Fruit fly (Drosophila melanogaster) S2 (cell line): ENCODE data around the gene GstD5.
A peak's percentile ranks its signal among the peaks of the same experiment; 100 is the strongest.

Source experiments
- CG8478 ChIP-seq: fragments of >200 bp; optimal IDR thresholded peaks from 2 replicates; lab custom pipeline; 2018
- CTCF ChIP-seq, 2 experiments: fragments of >200 bp; optimal IDR thresholded peaks; 2 replicates each; lab custom pipeline; 2018

GstD5 gene

DNA sequence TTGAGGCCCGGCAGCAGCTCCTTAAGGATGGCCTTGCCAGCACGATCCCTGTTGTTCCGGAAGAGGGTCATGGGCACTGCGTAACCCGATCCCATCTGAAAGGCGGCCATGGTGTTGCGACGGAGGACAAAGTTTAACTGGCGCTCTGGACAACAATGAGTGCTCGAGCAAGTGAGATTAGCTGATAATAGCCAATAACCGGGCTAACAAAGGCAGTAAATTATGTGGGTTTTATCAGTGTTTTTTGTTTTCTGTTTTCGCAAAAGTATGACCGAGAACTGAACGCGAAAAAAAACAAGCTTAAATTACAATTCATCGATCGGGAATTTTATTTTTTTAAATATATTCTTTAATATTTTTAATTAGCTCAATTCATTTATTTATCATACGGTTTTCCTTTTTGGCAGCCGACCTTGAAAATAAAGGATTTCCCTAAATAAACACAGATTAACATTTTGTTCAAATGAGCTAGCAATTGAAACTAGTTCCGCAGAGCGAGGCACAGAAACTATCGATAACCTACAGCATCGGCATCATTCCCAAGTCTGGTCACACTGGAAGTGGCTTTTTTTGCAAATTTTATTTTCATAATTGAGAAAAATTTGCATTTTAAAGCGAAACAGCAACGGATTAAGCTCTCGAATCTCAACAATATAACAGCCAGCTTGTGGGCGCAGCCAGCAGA lies 37.9 kb downstream of the GstD5 start, which contains the start of the genes Dip-C and pps:
Gene Dip-C, minus strand, starts transcription at position 486 of the 685 bp plus-strand sequence.
Gene pps, plus strand, starts transcription at position 555 of the 685 bp plus-strand sequence.
- TF ChIP-seq CTCF (optimal IDR thresholded peaks at IDR 0.05; lab: Kevin White, UChicago) (peak in 1 of 2 experiments; percentile 30), CG8478 (lab: Kevin White, UChicago) (no peak)

dm6 chr3R:12422379-12422975 lies 46.9 kb downstream of the GstD5 start, which contains the start of the genes Scgbeta and CG17202:
Scgbeta (minus strand) TSS chr3R:12422429.
CG17202 (plus strand) TSS chr3R:12422768.
- no peak for TF ChIP-seq CG8478 (lab: Kevin White, UChicago)
- peak; percentile 20 to 23 for TF ChIP-seq CTCF (optimal IDR thresholded peaks at IDR 0.05; lab: Kevin White, UChicago)

DNA sequence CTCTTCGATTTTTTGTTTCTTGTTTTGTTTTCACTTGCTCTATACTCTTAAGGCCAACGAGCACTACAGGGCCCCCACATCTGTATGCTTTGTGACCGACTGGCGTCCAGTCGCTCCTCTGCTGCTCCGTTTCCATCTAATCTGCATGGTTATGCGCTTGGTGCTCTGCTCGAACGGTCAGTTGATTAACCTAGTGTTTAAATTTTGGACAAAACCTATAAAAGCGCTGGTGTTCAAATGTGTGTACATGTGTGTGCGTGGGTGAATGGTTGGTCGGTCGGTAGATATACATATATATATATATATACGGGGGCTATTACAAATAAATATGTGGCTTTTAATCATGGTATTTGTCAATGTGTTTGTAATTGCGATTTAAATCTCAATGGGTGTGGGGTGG lies 48.5 kb downstream of the GstD5 start:
- TF ChIP-seq CTCF (optimal IDR thresholded peaks at IDR 0.05; lab: Kevin White, UChicago) (no peak), CG8478 (lab: Kevin White, UChicago) (no peak)

DNA sequence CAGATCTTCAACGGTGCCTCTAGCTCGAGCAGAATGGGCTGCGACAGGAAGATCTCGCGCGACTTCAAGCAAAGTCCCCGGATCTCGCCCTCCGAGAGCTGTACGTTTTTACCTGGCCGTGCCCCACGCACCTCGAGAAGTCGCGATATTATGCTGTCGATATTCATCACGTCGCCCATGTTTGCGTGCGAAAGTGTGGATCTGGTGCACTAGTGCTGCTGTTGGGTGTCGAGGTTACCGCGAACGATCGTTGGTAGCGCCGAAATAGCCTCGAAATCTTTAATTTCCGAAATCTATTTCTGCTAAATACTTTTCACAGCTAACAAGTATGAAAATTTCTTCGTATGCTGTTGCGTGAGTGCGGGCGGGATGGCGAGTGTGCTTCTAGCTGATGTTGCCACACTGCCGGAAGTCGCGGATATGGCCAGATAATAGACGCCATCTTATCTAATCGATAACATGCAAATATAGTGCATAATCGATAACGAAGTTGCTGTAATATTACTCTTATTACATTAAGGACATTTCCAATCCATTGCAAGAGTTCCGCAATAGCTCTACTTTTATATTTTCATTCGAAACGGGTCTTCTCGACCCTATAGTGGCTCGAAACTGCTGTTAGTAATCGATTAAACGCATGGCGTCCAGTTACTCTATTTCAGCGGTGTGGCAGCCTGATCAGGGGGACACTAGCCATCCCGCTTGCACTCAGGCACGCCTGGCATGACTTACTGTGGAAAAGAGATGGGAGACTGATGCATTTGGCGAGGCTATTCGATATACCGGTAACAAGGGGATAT lies 50.2 kb downstream of the GstD5 start, which contains the start of gene Pp1-87B:
Gene Pp1-87B, minus strand, starts transcription at position 408 of the 800 bp plus-strand sequence.
- TF ChIP-seq CTCF (optimal IDR thresholded peaks at IDR 0.05; lab: Kevin White, UChicago), result peak in 1 of 2 experiments; percentile 12
- TF ChIP-seq CG8478 (lab: Kevin White, UChicago), result no peak
